Worm (Caenorhabditis elegans): ENCODE data around the gene T22F3.10.
A peak's percentile ranks its signal among the peaks of the same experiment; 100 is the strongest.

Gene T22F3.10

ce11 chrV:3634293-3635016 lies 22.9 kb upstream of the T22F3.10 start (continued):
- TF ChIP-seq Y55F3AM.14 (GFP tag; optimal IDR thresholded peaks at IDR 0.05) (no peak), lin-39 (tag; optimal IDR thresholded peaks at IDR 0.05) (no peak), ztf-4 (tag; optimal IDR thresholded peaks at IDR 0.05) (no peak), ztf-11 (tag; optimal IDR thresholded peaks at IDR 0.05) (no peak)

- TF ChIP-seq R02D3.7 (tag; optimal IDR thresholded peaks at IDR 0.05): no peak
- no peak for TF ChIP-seq ztf-1 (GFP tag; conservative IDR thresholded peaks at IDR 0.05)
- TF ChIP-seq elt-1 (tag; optimal IDR thresholded peaks at IDR 0.05): no peak
- TF ChIP-seq lin-13 (GFP tag; optimal IDR thresholded peaks at IDR 0.05): no peak
- TF ChIP-seq nhr-23 (tag; optimal IDR thresholded peaks at IDR 0.05): no peak
- TF ChIP-seq alr-1 (tag; optimal IDR thresholded peaks at IDR 0.05): no peak
- no peak for TF ChIP-seq gmeb-1 (tag; optimal IDR thresholded peaks at IDR 0.05)
- TF ChIP-seq sma-9 (GFP tag; optimal IDR thresholded peaks at IDR 0.05): no peak
- TF ChIP-seq sma-9 (tag; optimal IDR thresholded peaks at IDR 0.05): no peak
- TF ChIP-seq nhr-21 (tag; optimal IDR thresholded peaks at IDR 0.05): no peak
- no peak for TF ChIP-seq ztf-11 (tag; optimal IDR thresholded peaks at IDR 0.05)
- TF ChIP-seq snpc-4 (tag; optimal IDR thresholded peaks at IDR 0.05): no peak
- TF ChIP-seq unc-39 (tag; optimal IDR thresholded peaks at IDR 0.05): no peak
- no peak for TF ChIP-seq nhr-6 (tag; optimal IDR thresholded peaks at IDR 0.05)
- no peak for TF ChIP-seq lsy-2 (tag; optimal IDR thresholded peaks at IDR 0.05)
Measured at ce11 chrV:3633041-3633440, 21.5 kb upstream of the T22F3.10 start, which contains the start of gene F59B1.2. Gene F59B1.2, plus strand, starts transcription at chrV:3633341.

DNA sequence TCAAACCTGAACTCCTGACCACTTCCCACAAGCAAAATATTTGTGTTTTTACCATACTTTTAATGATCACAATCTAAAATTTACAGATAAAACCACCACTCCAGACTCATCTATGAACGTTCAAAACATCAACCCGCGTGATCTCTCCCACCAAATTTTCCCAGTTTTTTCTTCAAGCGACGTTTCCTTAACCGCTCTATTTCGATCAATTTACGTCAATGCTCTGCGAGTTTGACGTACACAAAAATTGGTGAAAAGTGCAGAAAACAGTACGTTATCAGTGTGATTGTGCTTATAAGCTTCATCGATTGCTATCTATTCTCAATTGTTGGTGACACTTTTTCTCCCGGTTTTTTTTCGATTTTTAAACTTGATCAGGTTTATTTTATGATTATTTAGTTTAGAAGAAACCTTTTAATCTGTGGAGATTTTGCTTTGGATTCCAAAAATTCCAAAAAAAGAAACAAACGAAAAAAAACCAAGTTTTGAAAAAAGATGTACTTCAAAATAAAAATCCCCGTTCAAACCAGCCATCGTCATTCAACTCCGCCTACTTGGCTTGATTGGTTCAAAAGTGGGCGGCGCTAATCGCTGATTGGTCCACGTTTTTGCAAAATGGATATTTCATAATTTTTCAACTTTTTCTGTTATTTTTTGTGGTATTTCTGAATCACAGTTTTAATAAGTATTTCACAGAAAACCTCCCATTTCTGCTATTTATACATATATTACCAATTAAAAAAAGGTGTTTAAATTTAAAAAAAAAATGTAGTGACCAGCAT lies 20.9 kb upstream of the T22F3.10 start:
- TF ChIP-seq sma-9 (GFP tag; optimal IDR thresholded peaks at IDR 0.05) (peak; percentile 68), sma-9 (tag; optimal IDR thresholded peaks at IDR 0.05) (no peak), nhr-129 (tag; optimal IDR thresholded peaks at IDR 0.05) (peak; percentile 38), aly-2 (tag; optimal IDR thresholded peaks at IDR 0.05) (no peak), crh-2 (tag; optimal IDR thresholded peaks at IDR 0.05) (peak; percentile 48), ama-1 (optimal IDR thresholded peaks at IDR 0.05) (no peak), gmeb-1 (tag; optimal IDR thresholded peaks at IDR 0.05) (peak; percentile 21), fos-1 (tag; optimal IDR thresholded peaks at IDR 0.05) (peak; percentile 46), elt-1 (tag; optimal IDR thresholded peaks at IDR 0.05) (no peak), F13H6.1 (tag; optimal IDR thresholded peaks at IDR 0.05) (peak; percentile 15)

- TF ChIP-seq dmd-4 (tag; optimal IDR thresholded peaks at IDR 0.05) (no peak), sem-4 (tag; optimal IDR thresholded peaks at IDR 0.05) (no peak), alr-1 (tag; optimal IDR thresholded peaks at IDR 0.05) (no peak)
Measured at ce11 chrV:3631591-3631990, 20.0 kb upstream of the T22F3.10 start, which contains the start of gene F59B1.6. Gene F59B1.6, minus strand, starts transcription at chrV:3631691.

- TF ChIP-seq mdl-1 (tag; optimal IDR thresholded peaks at IDR 0.05): no peak
- TF ChIP-seq lin-13 (GFP tag; optimal IDR thresholded peaks at IDR 0.05): no peak
- no peak for TF ChIP-seq elt-3 (tag; optimal IDR thresholded peaks at IDR 0.05)
- TF ChIP-seq ztf-4 (tag; optimal IDR thresholded peaks at IDR 0.05): no peak
- TF ChIP-seq zag-1 (tag; optimal IDR thresholded peaks at IDR 0.05): no peak
- TF ChIP-seq sem-4 (tag; optimal IDR thresholded peaks at IDR 0.05): no peak
- no peak for TF ChIP-seq ceh-82 (tag; optimal IDR thresholded peaks at IDR 0.05)
- no peak for TF ChIP-seq nhr-25 (tag; optimal IDR thresholded peaks at IDR 0.05)
- no peak for TF ChIP-seq elt-1 (tag; optimal IDR thresholded peaks at IDR 0.05)
- no peak for TF ChIP-seq nhr-77 (tag; optimal IDR thresholded peaks at IDR 0.05)
- TF ChIP-seq peb-1 (tag; optimal IDR thresholded peaks at IDR 0.05): no peak
- TF ChIP-seq gmeb-1 (tag; optimal IDR thresholded peaks at IDR 0.05): no peak
- no peak for TF ChIP-seq nhr-129 (tag; optimal IDR thresholded peaks at IDR 0.05)
- TF ChIP-seq nhr-10 (tag; optimal IDR thresholded peaks at IDR 0.05): no peak
- no peak for TF ChIP-seq ceh-16 (tag; optimal IDR thresholded peaks at IDR 0.05)
- no peak for TF ChIP-seq nhr-11 (tag; optimal IDR thresholded peaks at IDR 0.05)
- no peak for TF ChIP-seq ztf-1 (GFP tag; conservative IDR thresholded peaks at IDR 0.05)
- no peak for TF ChIP-seq R02D3.7 (tag; optimal IDR thresholded peaks at IDR 0.05)
- TF ChIP-seq nhr-6 (tag; optimal IDR thresholded peaks at IDR 0.05): no peak
Measured at ce11 chrV:3626944-3627343, 15.4 kb upstream of the T22F3.10 start, which contains the start of gene F59B1.4. Gene F59B1.4, minus strand, starts transcription at chrV:3627044.
